Fruit fly (Drosophila melanogaster): Measurements from ENCODE around the gene Vm34Ca.

DNA sequence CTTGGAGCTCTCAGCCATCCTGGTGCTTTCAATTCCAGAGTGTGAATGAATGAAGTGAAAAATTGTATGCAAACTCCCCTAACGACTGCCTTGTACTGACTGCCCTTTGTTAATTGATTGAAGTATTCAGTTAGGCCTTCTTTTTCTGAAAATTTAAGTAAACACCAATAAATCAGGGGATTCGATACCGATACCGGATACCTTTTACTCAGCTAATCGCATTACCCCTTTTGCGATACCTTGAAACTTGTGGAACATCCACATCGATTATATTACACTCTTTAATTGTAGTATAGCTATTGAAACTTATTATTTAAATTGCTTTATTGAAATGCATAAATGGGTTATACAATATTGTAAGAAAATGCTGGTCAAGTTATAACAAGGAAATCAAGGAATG lies 15.3 kb downstream of the Vm34Ca start, which contains the start of gene CG16957:
- TF ChIP-seq CG4318 (GFP tag; optimal IDR thresholded peaks at IDR 0.05) (no peak), Blimp-1 (GFP tag; optimal IDR thresholded peaks at IDR 0.05) (no peak), fkh (GFP tag; optimal IDR thresholded peaks at IDR 0.05) (no peak), Ets21C (GFP tag; optimal IDR thresholded peaks at IDR 0.05) (no peak), CG1621 (tag; optimal IDR thresholded peaks at IDR 0.05) (no peak)
